Worm (Caenorhabditis elegans) whole organism, L2 larva: ENCODE results near the gene F53F8.5.

Experiments used
- C34F6.9 ChIP-seq: fragments of 150-350 bp; optimal IDR thresholded peaks from 2 replicates; lab custom pipeline; 2014; ENCODE audit warnings: missing biosample characterization, missing genetic modification characterization
- R02D3.7 ChIP-seq: fragments of 150-350 bp; optimal IDR thresholded peaks from 2 replicates; lab custom pipeline; 2014; ENCODE audit warnings: missing biosample characterization, missing genetic modification characterization
- ZK546.5 ChIP-seq: sonication (generic microtip); optimal IDR thresholded peaks from 2 replicates; lab custom pipeline; 2017; ENCODE audit warnings: missing biosample characterization, missing genetic modification characterization
- aly-2 ChIP-seq: fragments of 150-350 bp; optimal IDR thresholded peaks from 2 replicates; lab custom pipeline; 2014; ENCODE audit warnings: missing biosample characterization, missing genetic modification characterization
- ama-1 ChIP-seq: fragments of 150-350 bp; optimal IDR thresholded peaks from 2 replicates; lab custom pipeline; 2018; ENCODE audit warnings: inconsistent platforms
- blmp-1 ChIP-seq: sonication (generic microtip); optimal IDR thresholded peaks from 2 replicates; lab custom pipeline; 2017; ENCODE audit warnings: missing genetic modification characterization, mild to moderate bottlenecking, missing compliant biosample characterization, antibody characterized with exemption, moderate library complexity; ENCODE audit not compliant: insufficient read depth
- ceh-82 ChIP-seq: fragments of 150-350 bp; optimal IDR thresholded peaks from 2 replicates; lab custom pipeline; 2014; ENCODE audit warnings: missing biosample characterization, missing genetic modification characterization
- dmd-4 ChIP-seq: sonication (generic microtip); optimal IDR thresholded peaks from 2 replicates; lab custom pipeline; 2017; ENCODE audit warnings: missing biosample characterization, missing genetic modification characterization
- egl-27 ChIP-seq: sonication (generic microtip); optimal IDR thresholded peaks from 3 replicates; lab custom pipeline; 2017; ENCODE audit warnings: missing biosample characterization, missing genetic modification reagents, missing genetic modification characterization
- elt-3 ChIP-seq: sonication (generic microtip); optimal IDR thresholded peaks from 2 replicates; lab custom pipeline; 2017; ENCODE audit warnings: missing biosample characterization, missing genetic modification characterization
- gmeb-1 ChIP-seq: fragments of 150-350 bp; optimal IDR thresholded peaks from 2 replicates; lab custom pipeline; 2014; ENCODE audit warnings: missing biosample characterization, missing genetic modification characterization
- lin-11 ChIP-seq: fragments of 150-350 bp; sonication (generic microtip); optimal IDR thresholded peaks from 2 replicates; lab custom pipeline; 2014; ENCODE audit warnings: missing biosample characterization, missing genetic modification characterization, inconsistent platforms, mixed read lengths
- lin-13 ChIP-seq: fragments of 150-350 bp; optimal IDR thresholded peaks from 2 replicates; lab custom pipeline; 2014; ENCODE audit warnings: missing biosample characterization, missing genetic modification reagents, missing genetic modification characterization
- mdl-1 ChIP-seq, 2 experiments: fragments of 150-350 bp in 1 of 2; sonication (generic microtip) in 1 of 2; optimal IDR thresholded peaks; 2 replicates each; lab custom pipeline; 2017; ENCODE audit warnings: missing biosample characterization in 2 of 2, missing genetic modification characterization in 2 of 2
- nhr-11 ChIP-seq: fragments of 150-350 bp; optimal IDR thresholded peaks from 2 replicates; lab custom pipeline; 2014; ENCODE audit warnings: missing biosample characterization, missing genetic modification characterization
- nhr-21 ChIP-seq: fragments of 150-350 bp; optimal IDR thresholded peaks from 2 replicates; lab custom pipeline; 2014; ENCODE audit warnings: missing biosample characterization, missing genetic modification characterization
- nhr-25 ChIP-seq: fragments of 150-350 bp; sonication (generic microtip); optimal IDR thresholded peaks from 3 replicates; lab custom pipeline; 2014; ENCODE audit warnings: missing biosample characterization, missing genetic modification characterization
- nhr-77 ChIP-seq: fragments of 150-350 bp; optimal IDR thresholded peaks from 2 replicates; lab custom pipeline; 2014; ENCODE audit warnings: missing biosample characterization, missing genetic modification characterization
- peb-1 ChIP-seq: fragments of 150-350 bp; optimal IDR thresholded peaks from 2 replicates; lab custom pipeline; 2014; ENCODE audit warnings: missing biosample characterization, missing genetic modification characterization
- sem-4 ChIP-seq: fragments of 150-350 bp; optimal IDR thresholded peaks from 2 replicates; lab custom pipeline; 2014; ENCODE audit warnings: missing biosample characterization, missing genetic modification reagents, missing genetic modification characterization
- skn-1 ChIP-seq: sonication (generic microtip); optimal IDR thresholded peaks from 2 replicates; lab custom pipeline; 2017; ENCODE audit warnings: missing biosample characterization, missing genetic modification characterization
- sma-3 ChIP-seq: sonication (generic microtip); optimal IDR thresholded peaks from 2 replicates; lab custom pipeline; 2016; ENCODE audit warnings: missing genetic modification reagents, missing genetic modification characterization, missing compliant biosample characterization
- snpc-4 ChIP-seq: fragments of 150-350 bp; optimal IDR thresholded peaks from 2 replicates; lab custom pipeline; 2014; ENCODE audit warnings: missing biosample characterization, missing genetic modification characterization
- unc-39 ChIP-seq: fragments of 150-350 bp; optimal IDR thresholded peaks from 2 replicates; lab custom pipeline; 2014; ENCODE audit warnings: missing biosample characterization, missing genetic modification characterization
- unc-62 ChIP-seq: fragments of 150-350 bp; optimal IDR thresholded peaks from 2 replicates; lab custom pipeline; 2014; ENCODE audit warnings: missing biosample characterization, missing genetic modification reagents, missing genetic modification characterization
- zag-1 ChIP-seq: fragments of 150-350 bp; optimal IDR thresholded peaks from 2 replicates; lab custom pipeline; 2014; ENCODE audit warnings: missing biosample characterization, missing genetic modification characterization
- ztf-1 ChIP-seq: fragments of 200-800 bp; sonication (Bioruptor generic); conservative IDR thresholded peaks from 2 replicates; pipeline ENCODE4 v1.3.6; 2022; ENCODE audit warnings: missing genetic modification characterization, missing compliant biosample characterization
- ztf-11 ChIP-seq: sonication (generic microtip); optimal IDR thresholded peaks from 2 replicates; lab custom pipeline; 2017; ENCODE audit warnings: missing biosample characterization, missing genetic modification characterization
- ztf-4 ChIP-seq: fragments of 150-350 bp; optimal IDR thresholded peaks from 2 replicates; lab custom pipeline; 2014; ENCODE audit warnings: missing biosample characterization, missing genetic modification characterization

The F53F8.5 gene

DNA sequence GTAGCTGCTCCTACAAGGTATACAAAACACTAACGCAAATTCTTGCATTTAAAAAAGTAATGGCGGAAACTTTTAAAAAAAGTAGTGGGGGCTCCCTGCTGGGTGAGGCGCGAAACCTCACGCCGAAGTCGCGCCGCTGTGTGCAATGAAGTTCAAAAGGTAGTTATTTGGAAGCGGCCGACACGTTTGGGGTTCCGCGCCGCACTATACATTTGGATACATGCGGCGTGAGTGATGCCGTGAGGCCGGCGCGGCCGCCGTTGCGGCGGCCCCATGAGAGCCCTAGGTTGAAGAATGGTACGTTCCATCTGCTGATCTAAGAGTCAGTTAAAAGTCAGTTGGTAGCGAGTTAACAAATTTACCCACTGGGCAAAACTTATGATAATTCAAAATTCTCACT, 22.0 kb downstream of the F53F8.5 start:
- TF ChIP-seq snpc-4 (tag; lab: Kevin White, UChicago) (peak; percentile 75), nhr-11 (tag; lab: Kevin White, UChicago) (no peak)

DNA sequence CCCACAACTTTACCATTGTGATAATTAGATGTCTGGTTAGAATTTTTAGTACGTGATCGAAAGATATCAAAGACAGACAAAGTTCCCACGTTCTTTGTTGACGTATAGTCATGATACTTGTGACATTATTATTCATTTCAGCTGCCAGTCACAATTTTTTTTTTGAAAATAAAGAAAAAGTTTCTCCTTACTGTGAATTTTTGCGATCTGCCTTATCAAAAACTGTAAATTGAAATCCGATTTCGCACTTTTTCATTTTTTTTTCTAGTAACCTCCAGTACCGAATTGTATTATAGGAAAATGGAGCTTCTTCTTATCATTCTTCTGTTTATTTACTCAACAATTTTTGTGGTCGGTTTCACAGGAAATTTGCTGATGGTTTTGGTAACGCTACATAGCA, 22.7 kb downstream of the F53F8.5 start, which contains the start of gene srsx-35:
Gene srsx-35 (plus strand): TSS at position 301 of the 400 bp plus-strand sequence.
- TF ChIP-seq zag-1 (no peak), nhr-77 (tag; lab: Kevin White, UChicago) (no peak), C34F6.9 (tag; lab: Kevin White, UChicago) (no peak), ZK546.5 (tag; lab: Kevin White, UChicago) (no peak), R02D3.7 (tag; lab: Kevin White, UChicago) (no peak)

DNA sequence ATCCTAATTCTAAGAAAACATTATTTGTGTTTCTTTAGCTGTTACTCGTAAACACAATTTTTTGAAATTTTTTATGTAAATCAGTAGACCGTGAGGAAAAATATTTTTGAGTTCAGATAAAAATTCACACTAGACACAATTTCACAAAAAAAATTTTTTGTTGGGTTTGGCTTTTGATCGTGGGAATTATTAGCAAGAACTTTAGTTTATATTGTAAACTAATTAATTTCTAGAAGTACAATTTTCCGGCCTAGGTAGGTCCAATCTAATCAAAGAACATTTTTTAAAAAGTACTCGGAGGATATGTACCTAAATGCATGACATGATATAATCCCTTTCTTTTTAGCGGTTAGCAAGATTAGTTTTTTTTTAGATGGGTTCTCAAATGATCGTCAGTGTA, 23.7 kb downstream of the F53F8.5 start:
- TF ChIP-seq ztf-1 (GFP tag; lab: Robert Waterston, UW) (no peak), sem-4 (tag; lab: Kevin White, UChicago) (no peak)
- TF ChIP-seq, all 48 proteins: peak for 0

DNA sequence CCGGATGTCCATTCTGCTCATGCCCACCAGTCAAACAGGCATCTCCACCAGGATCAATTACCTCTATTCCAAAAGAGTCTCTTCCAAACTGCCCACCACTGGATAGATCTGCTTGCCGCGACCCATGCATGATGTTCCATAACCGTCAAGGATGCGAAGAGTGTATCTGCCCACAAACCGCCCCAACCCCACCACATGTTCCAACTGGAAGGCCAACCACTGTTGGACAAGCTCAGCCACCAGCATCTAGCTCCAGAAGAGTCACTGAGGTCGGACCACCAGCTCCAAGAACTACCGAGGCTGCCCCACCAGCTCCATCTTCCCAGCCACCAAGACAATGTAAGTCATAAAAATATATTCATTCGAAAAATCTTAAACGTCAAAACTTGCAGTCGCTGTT, 33.2 kb downstream of the F53F8.5 start:
- no peak for TF ChIP-seq mdl-1 (tag; optimal IDR thresholded peaks at IDR 0.05; lab: Kevin White, UChicago)
- TF ChIP-seq nhr-21 (tag; lab: Kevin White, UChicago), result no peak
- no peak for TF ChIP-seq unc-62 (GFP tag; lab: Kevin White, UChicago)
- no peak for TF ChIP-seq nhr-25 (tag; lab: Kevin White, UChicago)
- no peak for TF ChIP-seq ztf-4 (tag; lab: Kevin White, UChicago)
- no peak for TF ChIP-seq dmd-4 (tag; lab: Kevin White, UChicago)
- TF ChIP-seq egl-27, result no peak
- no peak for TF ChIP-seq peb-1 (tag; lab: Kevin White, UChicago)
- no peak for TF ChIP-seq C34F6.9 (tag; lab: Kevin White, UChicago)
- no peak for TF ChIP-seq unc-39 (tag; lab: Kevin White, UChicago)
- no peak for TF ChIP-seq lin-11 (tag; lab: Kevin White, UChicago)
- TF ChIP-seq snpc-4 (tag; lab: Kevin White, UChicago), result no peak
- no peak for TF ChIP-seq sem-4 (tag; lab: Kevin White, UChicago)

DNA sequence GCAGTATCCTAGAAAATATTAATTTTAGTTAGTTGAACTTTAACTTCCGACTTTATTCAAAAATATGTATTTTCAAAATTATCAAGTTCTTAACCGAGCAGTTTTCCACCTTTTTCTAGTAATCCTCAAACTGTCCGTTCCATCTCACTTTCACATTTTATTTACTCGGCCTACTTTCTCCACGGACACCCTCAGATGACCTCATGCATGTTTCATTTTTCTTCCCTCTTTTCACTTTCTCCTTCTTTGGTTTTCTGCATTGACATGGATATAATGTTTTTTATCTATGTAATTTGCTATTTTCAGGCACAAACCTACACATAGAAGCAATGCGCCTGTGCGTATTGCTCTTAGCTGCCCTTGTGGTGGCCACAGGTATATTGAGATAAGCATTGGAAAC, 36.9 kb downstream of the F53F8.5 start, which contains the start of gene mlt-11:
Gene mlt-11 (plus strand): TSS at position 301 of the 400 bp plus-strand sequence.
- TF ChIP-seq nhr-11 (tag; lab: Kevin White, UChicago), result no peak
- peak; percentile 26 for TF ChIP-seq blmp-1 (tag; lab: Kevin White, UChicago)

DNA sequence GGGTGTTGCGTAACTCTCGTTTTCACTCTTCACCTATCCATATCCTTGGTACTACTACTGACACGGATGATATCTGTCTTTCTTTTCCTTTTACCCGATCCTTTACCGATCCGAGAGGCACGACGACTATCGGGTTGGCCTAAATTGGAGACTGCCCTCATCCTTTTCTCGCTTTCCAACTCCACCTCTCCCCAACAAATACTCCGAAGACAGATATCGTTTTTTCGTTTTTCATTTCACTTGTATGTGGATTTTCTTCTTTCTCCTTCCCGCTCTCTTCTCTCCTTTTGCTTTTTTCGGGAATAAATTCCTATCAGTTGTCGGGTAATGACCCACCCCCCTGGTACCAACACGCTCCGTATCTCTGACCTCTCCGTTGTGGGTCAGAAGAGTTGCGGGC, 38.9 kb downstream of the F53F8.5 start:
- TF ChIP-seq nhr-21 (tag; lab: Kevin White, UChicago) (peak; percentile 31), lin-13 (GFP tag; lab: Kevin White, UChicago) (no peak), unc-62 (GFP tag; lab: Kevin White, UChicago) (no peak), ceh-82 (no peak), elt-3 (no peak), gmeb-1 (tag; lab: Kevin White, UChicago) (no peak), blmp-1 (tag; lab: Kevin White, UChicago) (peak; percentile 11), ztf-11 (tag; lab: Kevin White, UChicago) (no peak)

DNA sequence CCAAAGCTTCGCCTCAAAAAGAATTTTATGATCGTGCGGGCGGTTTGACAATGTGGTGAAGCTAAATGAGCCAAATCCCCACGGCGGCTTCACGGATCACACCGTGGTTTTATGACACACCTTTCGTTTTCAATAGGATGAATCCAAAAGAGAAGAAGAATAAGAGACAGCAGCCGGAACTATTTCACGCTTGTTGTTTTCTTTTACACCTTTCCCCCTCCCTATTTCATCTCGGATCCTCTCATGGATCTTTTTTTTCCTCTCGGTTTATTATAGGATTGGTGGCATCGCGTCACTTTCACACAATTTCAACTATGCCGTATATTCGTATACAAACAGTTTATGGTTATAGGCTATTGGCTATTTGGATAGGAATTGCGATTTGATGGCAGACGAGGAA, 40.1 kb downstream of the F53F8.5 start:
- TF ChIP-seq lin-13 (GFP tag; lab: Kevin White, UChicago) (no peak), sma-3 (GFP tag; lab: Kevin White, UChicago) (no peak), aly-2 (no peak), nhr-77 (tag; lab: Kevin White, UChicago) (no peak), nhr-11 (tag; lab: Kevin White, UChicago) (no peak), ztf-11 (tag; lab: Kevin White, UChicago) (no peak), skn-1 (no peak), ama-1 (lab: Kevin White, UChicago) (no peak), nhr-25 (tag; lab: Kevin White, UChicago) (no peak)
